Fruit fly (Drosophila melanogaster): ENCODE data around the gene unc-45.

DNA sequence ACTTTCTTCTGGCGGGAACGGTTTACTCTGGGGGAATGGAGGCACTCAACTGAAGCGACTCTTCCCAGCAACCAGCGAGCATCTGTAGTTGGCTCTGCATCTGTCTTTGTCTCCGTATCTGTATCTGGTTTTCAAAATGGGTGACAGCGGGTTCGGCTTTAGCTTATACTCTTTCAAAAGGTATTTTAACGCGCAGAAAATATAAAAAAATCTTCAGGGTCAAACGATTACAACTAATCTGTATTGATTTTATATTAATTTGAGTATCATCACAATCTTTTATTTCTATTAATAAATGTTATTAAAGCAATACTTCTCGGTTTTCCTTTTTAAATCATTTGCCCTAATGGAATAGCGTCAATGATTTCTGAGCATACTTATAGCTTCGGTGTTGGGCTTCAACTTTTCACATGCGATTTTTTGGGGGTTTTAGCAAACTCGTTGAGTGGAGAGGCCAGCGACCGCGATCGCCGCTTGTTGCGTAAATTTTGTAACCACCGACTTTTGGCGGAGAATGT lies 3.5 kb upstream of the unc-45 start, which contains the start of gene ImpE3:
- TF ChIP-seq CG8478 (optimal IDR thresholded peaks at IDR 0.05): no peak
- no peak for TF ChIP-seq CTCF (optimal IDR thresholded peaks at IDR 0.05)

Data from S2 (cell line).